Fruit fly (Drosophila melanogaster) S2 (cell line): ENCODE results near the gene rod.

ENCODE experiments used
- CG8478 ChIP-seq: fragments of >200 bp; optimal IDR thresholded peaks from 2 replicates; lab custom pipeline; 2018
- CTCF ChIP-seq, 2 experiments: fragments of >200 bp; optimal IDR thresholded peaks; 2 replicates each; lab custom pipeline; 2018

- no peak for TF ChIP-seq CG8478
- no peak for TF ChIP-seq CTCF (optimal IDR thresholded peaks at IDR 0.05; lab: Kevin White, UChicago)
Measured at dm6 chr3R:31577351-31577750, 3.4 kb upstream of the rod start.
